Worm (Caenorhabditis elegans): Measurements from ENCODE around the gene ugt-48.
A peak's percentile ranks its signal among the peaks of the same experiment; 100 is the strongest.

Gene ugt-48

ce11 chrV:5504807-5505442 lies 42.9 kb downstream of the ugt-48 start, which contains the start of the genes dnj-19 and nhr-47:
TSS of gene dnj-19 (minus strand) at chrV:5504857.
TSS of gene nhr-47 (plus strand) at chrV:5505253.
- no peak for TF ChIP-seq lin-1 (GFP tag; IDR thresholded peaks at IDR 0.05)
- TF ChIP-seq ceh-32 (tag; optimal IDR thresholded peaks at IDR 0.05; ENCODE audit: poor library complexity): no peak
- peak; percentile 63 for TF ChIP-seq vab-7 (GFP tag; IDR thresholded peaks at IDR 0.05)
- TF ChIP-seq daf-19 (GFP tag; conservative IDR thresholded peaks at IDR 0.05): no peak
- no peak for TF ChIP-seq skn-1 (tag; optimal IDR thresholded peaks at IDR 0.05)
- TF ChIP-seq lin-39 (tag; optimal IDR thresholded peaks at IDR 0.05): no peak
- no peak for TF ChIP-seq sdz-12 (GFP tag; optimal IDR thresholded peaks at IDR 0.05)
- TF ChIP-seq mdl-1 (tag; optimal IDR thresholded peaks at IDR 0.05): peak in 1 of 2 experiments; percentile 52
- TF ChIP-seq dve-1 (tag; optimal IDR thresholded peaks at IDR 0.05; ENCODE audit: insufficient read depth): peak; percentile 96
- TF ChIP-seq ceh-28 (tag; optimal IDR thresholded peaks at IDR 0.05): no peak
- no peak for TF ChIP-seq unc-39 (tag; optimal IDR thresholded peaks at IDR 0.05)
- peak; percentile 75 for TF ChIP-seq F10B5.3 (tag; optimal IDR thresholded peaks at IDR 0.05)
- TF ChIP-seq madf-5 (GFP tag; IDR thresholded peaks at IDR 0.05): no peak
- TF ChIP-seq aha-1 (tag): peak; percentile 99
- peak; percentile 3 for TF ChIP-seq lir-3 (tag; optimal IDR thresholded peaks at IDR 0.05)
- no peak for TF ChIP-seq zip-11 (GFP tag; IDR thresholded peaks at IDR 0.05)
- no peak for TF ChIP-seq fos-1 (tag; optimal IDR thresholded peaks at IDR 0.05)
- TF ChIP-seq lim-7 (GFP tag; IDR thresholded peaks at IDR 0.05): no peak
- no peak for TF ChIP-seq egl-27 (tag; optimal IDR thresholded peaks at IDR 0.05)
- TF ChIP-seq duxl-1 (tag; optimal IDR thresholded peaks at IDR 0.05; ENCODE audit: poor library complexity): peak; percentile 82
- TF ChIP-seq lsy-2 (tag; optimal IDR thresholded peaks at IDR 0.05): peak; percentile 54 to 92
- peak in 1 of 2 experiments; percentile 66 for TF ChIP-seq daf-16 (GFP tag; optimal IDR thresholded peaks at IDR 0.05)
- TF ChIP-seq daf-16 (tag; optimal IDR thresholded peaks at IDR 0.05): peak; percentile 73
- no peak for TF ChIP-seq ZK337.2 (GFP tag; IDR thresholded peaks at IDR 0.05)
- TF ChIP-seq zfp-3 (GFP tag; conservative IDR thresholded peaks at IDR 0.05): peak; percentile 88
- TF ChIP-seq ztf-7 (tag; optimal IDR thresholded peaks at IDR 0.05): peak; percentile 81
- peak; percentile 59 for TF ChIP-seq fkh-10 (GFP tag; optimal IDR thresholded peaks at IDR 0.05)
- peak; percentile 65 for TF ChIP-seq madf-9 (GFP tag; conservative IDR thresholded peaks at IDR 0.05)
- peak; percentile 76 for TF ChIP-seq nhr-77 (tag; optimal IDR thresholded peaks at IDR 0.05)
- TF ChIP-seq ama-1 (optimal IDR thresholded peaks at IDR 0.05): peak; percentile 49
- no peak for TF ChIP-seq ces-1 (GFP tag; optimal IDR thresholded peaks at IDR 0.05)
- no peak for TF ChIP-seq nhr-76 (tag; optimal IDR thresholded peaks at IDR 0.05)
- TF ChIP-seq ceh-62 (tag; optimal IDR thresholded peaks at IDR 0.05): no peak
- peak; percentile 84 for TF ChIP-seq pha-4 (GFP tag; IDR thresholded peaks at IDR 0.05)
- TF ChIP-seq pha-4 (tag; optimal IDR thresholded peaks at IDR 0.05): no peak
- TF ChIP-seq rbr-2 (tag; optimal IDR thresholded peaks at IDR 0.05): peak; percentile 96
- no peak for TF ChIP-seq ceh-82 (tag; optimal IDR thresholded peaks at IDR 0.05)
- peak; percentile 95 for TF ChIP-seq nhr-102 (tag; optimal IDR thresholded peaks at IDR 0.05)
- TF ChIP-seq gei-8 (GFP tag; optimal IDR thresholded peaks at IDR 0.05): peak; percentile 40
- TF ChIP-seq zag-1 (tag; optimal IDR thresholded peaks at IDR 0.05): no peak
- peak; percentile 71 to 91 for TF ChIP-seq hif-1 (tag; optimal IDR thresholded peaks at IDR 0.05)
- TF ChIP-seq arid-1 (GFP tag; conservative IDR thresholded peaks at IDR 0.05): peak; percentile 81
- TF ChIP-seq ceh-44 (GFP tag; IDR thresholded peaks at IDR 0.05): no peak
- peak; percentile 69; the same call in 1 of the 2 replicates for TF ChIP-seq tra-1 (GFP tag; IDR thresholded peaks at IDR 0.05)
- TF ChIP-seq D1046.2 (GFP tag; IDR thresholded peaks at IDR 0.05): no peak
- no peak; the same call in 1 of the 2 replicates for TF ChIP-seq set-16 (GFP tag; IDR thresholded peaks at IDR 0.05)
- peak; percentile 87 for TF ChIP-seq dpl-1 (GFP tag; optimal IDR thresholded peaks at IDR 0.05)
- TF ChIP-seq ztf-11 (tag; optimal IDR thresholded peaks at IDR 0.05): no peak
- TF ChIP-seq egl-43 (GFP tag; IDR thresholded peaks at IDR 0.05): peak; percentile 91
- TF ChIP-seq nhr-48 (tag; optimal IDR thresholded peaks at IDR 0.05): peak; percentile 77
- peak; percentile 79 for TF ChIP-seq mxl-3 (GFP tag; optimal IDR thresholded peaks at IDR 0.05)
- no peak for TF ChIP-seq tag-97 (GFP tag; IDR thresholded peaks at IDR 0.05)
